Fruit fly (Drosophila melanogaster): ENCODE results near the gene CG7382.

CG7382 gene

DNA sequence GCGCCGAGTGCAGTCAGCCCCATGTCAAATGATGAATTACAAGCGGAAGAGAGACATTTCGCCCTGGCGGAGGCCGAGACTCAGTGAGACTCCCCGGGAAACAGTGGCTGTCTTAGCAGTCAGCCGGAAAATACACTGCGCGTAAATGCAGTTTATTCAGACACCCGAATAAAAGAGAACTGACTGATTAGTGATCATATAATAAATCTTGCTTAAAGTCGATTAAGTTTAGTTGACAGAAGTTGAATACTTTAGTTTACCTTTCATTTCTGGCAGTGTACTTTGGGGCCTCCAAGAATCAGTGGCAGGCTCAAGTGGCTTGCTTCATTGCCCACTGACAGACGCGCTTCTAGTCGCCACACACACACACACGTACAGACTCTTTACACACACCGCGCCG lies 28.5 kb downstream of the CG7382 start (continued):
- TF ChIP-seq CG34224 (GFP tag; IDR thresholded peaks at IDR 0.05; ENCODE audit: partially characterized antibody) (no peak), fd64A (GFP tag; optimal IDR thresholded peaks at IDR 0.05) (no peak), pfk (GFP tag; optimal IDR thresholded peaks at IDR 0.05) (no peak), otp (GFP tag; IDR thresholded peaks at IDR 0.05) (0 out of 3 replicates have a peak, but pooled peaks have one; percentile 34), Med (GFP tag) (peak; percentile 66), D19A (tag; optimal IDR thresholded peaks at IDR 0.05) (no peak), CG7963 (GFP tag; IDR thresholded peaks at IDR 0.05; ENCODE audit: partially characterized antibody) (no peak), gcm (GFP tag; optimal IDR thresholded peaks at IDR 0.05) (no peak), CG17829 (tag; optimal IDR thresholded peaks at IDR 0.05) (peak; percentile 21), row (GFP tag; IDR thresholded peaks at IDR 0.05) (peak; percentile 36; the same call in 2 of the 3 replicates), chn (GFP tag; optimal IDR thresholded peaks at IDR 0.05) (peak; percentile 27), ci (GFP tag; IDR thresholded peaks at IDR 0.05) (peak; percentile 59; the same call in 1 of the 3 replicates), Hr3 (GFP tag; optimal IDR thresholded peaks at IDR 0.05) (no peak), CG7987 (GFP tag; optimal IDR thresholded peaks at IDR 0.05) (no peak), CG12391 (tag; optimal IDR thresholded peaks at IDR 0.05) (peak; percentile 26), phol (tag; optimal IDR thresholded peaks at IDR 0.05) (peak; percentile 35), CG10321 (GFP tag; IDR thresholded peaks at IDR 0.05) (no peak), esg (GFP tag; conservative IDR thresholded peaks at IDR 0.05) (peak; percentile 15; the same call in 1 of the 2 replicates), ro (GFP tag; IDR thresholded peaks at IDR 0.05) (no peak), crp (GFP tag; optimal IDR thresholded peaks at IDR 0.05) (no peak), CG7839 (tag; optimal IDR thresholded peaks at IDR 0.05) (peak; percentile 21), NC2β (GFP tag; optimal IDR thresholded peaks at IDR 0.05) (peak; percentile 5), CG10565 (GFP tag; optimal IDR thresholded peaks at IDR 0.05) (no peak), Myb (GFP tag; optimal IDR thresholded peaks at IDR 0.05) (no peak), CG31441 (GFP tag; IDR thresholded peaks at IDR 0.05) (no peak), CG13123 (GFP tag; optimal IDR thresholded peaks at IDR 0.05) (no peak), Hey (tag; optimal IDR thresholded peaks at IDR 0.05) (no peak), CG7357 (GFP tag; IDR thresholded peaks at IDR 0.05) (no peak), fd96Cb (tag; optimal IDR thresholded peaks at IDR 0.05) (peak; percentile 10), CG17802 (tag; optimal IDR thresholded peaks at IDR 0.05) (no peak), CG4282 (GFP tag; optimal IDR thresholded peaks at IDR 0.05) (no peak), dmrt11E (tag; optimal IDR thresholded peaks at IDR 0.05) (peak; percentile 62), CG9437 (GFP tag; optimal IDR thresholded peaks at IDR 0.05) (no peak), da (GFP tag; optimal IDR thresholded peaks at IDR 0.05) (no peak), Lpt (GFP tag; optimal IDR thresholded peaks at IDR 0.05) (no peak), CG6689 (GFP tag; IDR thresholded peaks at IDR 0.05) (peak; percentile 36; the same call in 1 of the 2 replicates), trem (tag; optimal IDR thresholded peaks at IDR 0.05) (peak; percentile 10), Bgb (GFP tag; IDR thresholded peaks at IDR 0.05; ENCODE audit: partially characterized antibody) (no peak), Dip3 (GFP tag; optimal IDR thresholded peaks at IDR 0.05) (no peak), Hr51 (GFP tag; optimal IDR thresholded peaks at IDR 0.05) (peak in 1 of 2 experiments; percentile 2), chm (GFP tag; IDR thresholded peaks at IDR 0.05) (0 out of 2 replicates have a peak, but pooled peaks have one; percentile 15), Asciz (GFP tag; optimal IDR thresholded peaks at IDR 0.05) (no peak), vvl (GFP tag; IDR thresholded peaks at IDR 0.05) (no peak), croc (GFP tag; conservative IDR thresholded peaks at IDR 0.05) (no peak), wor (GFP tag; IDR thresholded peaks at IDR 0.05) (no peak), pnt (GFP tag; optimal IDR thresholded peaks at IDR 0.05) (no peak), CG10654 (GFP tag; optimal IDR thresholded peaks at IDR 0.05) (no peak), E2f1 (GFP tag; IDR thresholded peaks at IDR 0.05) (no peak), sim (GFP tag; IDR thresholded peaks at IDR 0.05) (no peak), GATAe (GFP tag; conservative IDR thresholded peaks at IDR 0.05) (no peak), Atf-2 (GFP tag; optimal IDR thresholded peaks at IDR 0.05) (no peak)

Measured in whole organism, embryonic.